Worm (Caenorhabditis elegans): Measurements from ENCODE around the gene blos-1.
"Not testable (repeated sequence)": the region's sequence is repeated elsewhere in the genome, so short reads cannot be mapped to it uniquely, and the experiment has no call there.

DNA sequence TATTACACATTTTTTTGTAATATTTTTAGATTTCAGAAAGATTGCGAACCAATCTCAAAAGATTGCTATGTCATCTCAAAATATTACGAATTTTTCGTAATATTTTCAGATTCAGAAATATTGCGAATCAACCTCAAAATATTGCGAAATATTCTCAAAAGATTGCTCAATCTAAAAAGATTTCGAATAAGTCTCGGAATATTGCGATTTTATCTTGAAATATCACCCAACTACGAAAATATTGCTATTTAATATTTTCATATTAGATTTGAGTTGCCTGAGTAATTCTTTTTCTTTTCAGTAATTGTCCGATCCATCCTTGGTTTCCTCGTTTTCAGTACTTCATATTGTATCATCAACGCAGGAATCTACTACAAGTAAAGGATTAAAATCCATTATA, 10.1 kb upstream of the blos-1 start, which contains the start of gene Y70G10A.4:
- not testable (repeated sequence) for TF ChIP-seq lin-39 (tag; optimal IDR thresholded peaks at IDR 0.05); zip-4 (GFP tag; optimal IDR thresholded peaks at IDR 0.05)

Measured in whole organism, L1 larva.